Fruit fly (Drosophila melanogaster) whole organism, embryonic: ENCODE data around the gene MBD-like.
A peak's percentile ranks its signal among the peaks of the same experiment; 100 is the strongest.

Experiments used
- CG11247 ChIP-seq: fragments of 200-800 bp; sonication (Bioruptor generic); IDR thresholded peaks from 2 replicates; pipeline ENCODE4 v1.3.6; 2022; ENCODE audit warnings: missing biosample characterization, missing genetic modification characterization
- CG11398 ChIP-seq: fragments of 200-800 bp; sonication (Bioruptor generic); optimal IDR thresholded peaks from 2 replicates; lab custom pipeline; 2016; ENCODE audit warnings: missing biosample characterization, missing genetic modification characterization
- CG11456 ChIP-seq: fragments of 200-800 bp; sonication (Bioruptor generic); IDR thresholded peaks from 3 replicates; pipeline ENCODE4 v1.3.6; 2022; ENCODE audit warnings: missing biosample characterization, missing genetic modification characterization
- CG1233 ChIP-seq: fragments of 200-800 bp; sonication (Bioruptor generic); optimal IDR thresholded peaks from 4 replicates; lab custom pipeline; 2018; ENCODE audit warnings: missing biosample characterization, mild to moderate bottlenecking, missing genetic modification characterization
- CG12769 ChIP-seq: fragments of 200-800 bp; sonication (Bioruptor generic); optimal IDR thresholded peaks from 2 replicates; lab custom pipeline; 2019; ENCODE audit warnings: missing biosample characterization, mild to moderate bottlenecking, missing genetic modification characterization, moderate library complexity
- CG15073 ChIP-seq: fragments of 200-800 bp; sonication (Bioruptor generic); optimal IDR thresholded peaks from 2 replicates; lab custom pipeline; 2016; ENCODE audit warnings: missing biosample characterization, missing genetic modification characterization
- CG1529 ChIP-seq: fragments of 200-800 bp; sonication (Bioruptor generic); optimal IDR thresholded peaks from 3 replicates; lab custom pipeline; 2018; ENCODE audit warnings: missing biosample characterization, missing genetic modification characterization
- CG15479 ChIP-seq: fragments of 200-800 bp; sonication (Bioruptor generic); optimal IDR thresholded peaks from 3 replicates; lab custom pipeline; 2019; ENCODE audit warnings: missing biosample characterization, mild to moderate bottlenecking, missing genetic modification characterization, moderate library complexity
- CG17328 ChIP-seq: fragments of 200-800 bp; sonication (Bioruptor generic); IDR thresholded peaks from 2 replicates; pipeline ENCODE4 v1.3.6; 2022; ENCODE audit warnings: missing biosample characterization, missing genetic modification characterization
- CG17385 ChIP-seq: fragments of 200-800 bp; sonication (Bioruptor generic); optimal IDR thresholded peaks from 3 replicates; lab custom pipeline; 2018; ENCODE audit warnings: missing biosample characterization, mild to moderate bottlenecking, missing genetic modification characterization
- CG18619 ChIP-seq: fragments of 200-800 bp; sonication (Bioruptor generic); optimal IDR thresholded peaks from 3 replicates; lab custom pipeline; 2017; ENCODE audit warnings: missing biosample characterization, mild to moderate bottlenecking, missing genetic modification characterization
- CG2116 ChIP-seq: fragments of 200-800 bp; sonication (Bioruptor generic); optimal IDR thresholded peaks from 3 replicates; lab custom pipeline; 2018; ENCODE audit warnings: missing biosample characterization, mild to moderate bottlenecking, missing genetic modification characterization
- CG2199 ChIP-seq: fragments of 200-800 bp; sonication (Bioruptor generic); IDR thresholded peaks from 3 replicates; pipeline ENCODE4 v1.3.6; 2022; ENCODE audit warnings: missing biosample characterization, missing genetic modification characterization
- CG5180 ChIP-seq: fragments of 200-800 bp; sonication (Bioruptor generic); optimal IDR thresholded peaks from 3 replicates; lab custom pipeline; 2017; ENCODE audit warnings: missing biosample characterization, missing genetic modification characterization, mild to moderate bottlenecking, moderate library complexity, missing genetic modification reagents
- CG7786 ChIP-seq: fragments of 200-800 bp; sonication (Bioruptor generic); optimal IDR thresholded peaks from 2 replicates; lab custom pipeline; 2016; ENCODE audit warnings: missing biosample characterization, missing genetic modification characterization
- CG7963 ChIP-seq: fragments of 200-800 bp; sonication (Bioruptor generic); IDR thresholded peaks from 3 replicates; pipeline ENCODE4 v1.3.6; 2022; ENCODE audit warnings: missing biosample characterization, missing genetic modification characterization; ENCODE audit not compliant: partially characterized antibody
- CG8478 ChIP-seq: fragments of >200 bp; optimal IDR thresholded peaks from 2 replicates; lab custom pipeline; 2018
- CG9932 ChIP-seq: fragments of 200-800 bp; sonication (Bioruptor generic); IDR thresholded peaks from 2 replicates; pipeline ENCODE4 v1.3.6; 2022; ENCODE audit warnings: missing biosample characterization, missing genetic modification characterization
- Chrac-16 ChIP-seq: fragments of 200-800 bp; sonication (Bioruptor generic); optimal IDR thresholded peaks from 3 replicates; lab custom pipeline; 2016; ENCODE audit warnings: missing biosample characterization, missing genetic modification characterization
- Fer1 ChIP-seq: fragments of 200-800 bp; sonication (Bioruptor generic); optimal IDR thresholded peaks from 2 replicates; lab custom pipeline; 2017; ENCODE audit warnings: missing biosample characterization, mild to moderate bottlenecking, missing genetic modification characterization
- Fer3 ChIP-seq: fragments of 200-800 bp; sonication (Bioruptor generic); optimal IDR thresholded peaks from 2 replicates; lab custom pipeline; 2018; ENCODE audit warnings: missing biosample characterization, mild to moderate bottlenecking, missing genetic modification characterization, moderate library complexity
- H2.0 ChIP-seq: fragments of 200-800 bp; sonication (Bioruptor generic); IDR thresholded peaks from 2 replicates; pipeline ENCODE4 v1.3.6; 2022; ENCODE audit warnings: missing biosample characterization, missing genetic modification characterization
- HHEX ChIP-seq: fragments of 200-800 bp; sonication (Bioruptor generic); optimal IDR thresholded peaks from 3 replicates; lab custom pipeline; 2017; ENCODE audit warnings: missing biosample characterization, mild to moderate bottlenecking, missing genetic modification characterization, missing genetic modification reagents
- HmgZ ChIP-seq: fragments of 200-800 bp; sonication (Bioruptor generic); optimal IDR thresholded peaks from 2 replicates; lab custom pipeline; 2018; ENCODE audit warnings: missing biosample characterization, mild to moderate bottlenecking, missing genetic modification characterization
- Lpt ChIP-seq: fragments of >200 bp; optimal IDR thresholded peaks from 2 replicates; lab custom pipeline; 2018; ENCODE audit warnings: missing biosample characterization, missing genetic modification characterization
- Myb ChIP-seq: fragments of 200-800 bp; sonication (Bioruptor generic); optimal IDR thresholded peaks from 2 replicates; lab custom pipeline; 2016; ENCODE audit warnings: missing biosample characterization, missing genetic modification characterization
- NC2α ChIP-seq: fragments of 200-800 bp; sonication (Bioruptor generic); optimal IDR thresholded peaks from 2 replicates; lab custom pipeline; 2016; ENCODE audit warnings: missing biosample characterization, missing genetic modification characterization
- Nf-YA ChIP-seq: fragments of 200-800 bp; sonication (Bioruptor generic); IDR thresholded peaks from 2 replicates; pipeline ENCODE4 v1.3.6; 2022; ENCODE audit warnings: missing biosample characterization, missing genetic modification characterization
- Poxn ChIP-seq: fragments of 200-800 bp; sonication (Bioruptor generic); IDR thresholded peaks from 2 replicates; pipeline ENCODE4 v1.3.6; 2022; ENCODE audit warnings: missing biosample characterization, missing genetic modification characterization
- Sox100B ChIP-seq: fragments of 200-800 bp; sonication (Bioruptor generic); optimal IDR thresholded peaks from 3 replicates; lab custom pipeline; 2018; ENCODE audit warnings: missing biosample characterization, mild to moderate bottlenecking, missing genetic modification characterization
- Spps ChIP-seq: fragments of 200-800 bp; sonication (Bioruptor generic); optimal IDR thresholded peaks from 2 replicates; lab custom pipeline; 2018; ENCODE audit warnings: missing biosample characterization, mild to moderate bottlenecking, missing genetic modification characterization
- aop ChIP-seq: fragments of 200-800 bp; sonication (Bioruptor generic); IDR thresholded peaks from 2 replicates; pipeline ENCODE4 v1.3.6; 2022; ENCODE audit warnings: missing biosample characterization, missing genetic modification characterization
- eve ChIP-seq, 2 experiments: fragments of >200 bp; optimal IDR thresholded peaks; 2 replicates each; lab custom pipeline; 2017; ENCODE audit warnings: missing biosample characterization in 2 of 2, missing genetic modification characterization in 2 of 2
- ewg ChIP-seq: fragments of 200-800 bp; sonication (Bioruptor generic); optimal IDR thresholded peaks from 3 replicates; lab custom pipeline; 2017; ENCODE audit warnings: mild to moderate bottlenecking, missing biosample characterization, missing genetic modification reagents, missing genetic modification characterization
- gsb ChIP-seq: fragments of 200-800 bp; sonication (Bioruptor generic); IDR thresholded peaks from 2 replicates; pipeline ENCODE4 v1.3.6; 2022; ENCODE audit warnings: missing biosample characterization, missing genetic modification characterization
- gt ChIP-seq: fragments of 200-800 bp; sonication (Bioruptor generic); IDR thresholded peaks from 2 replicates; pipeline ENCODE4 v1.3.6; 2022; ENCODE audit warnings: missing biosample characterization, missing genetic modification characterization
- ham ChIP-seq: fragments of 200-800 bp; sonication (Bioruptor generic); IDR thresholded peaks from 2 replicates; pipeline ENCODE4 v1.3.6; 2022; ENCODE audit warnings: missing biosample characterization, missing genetic modification characterization
- hbn ChIP-seq: fragments of 200-800 bp; sonication (Bioruptor generic); IDR thresholded peaks from 2 replicates; pipeline ENCODE4 v1.3.6; 2022; ENCODE audit warnings: missing biosample characterization, missing genetic modification characterization; ENCODE audit not compliant: partially characterized antibody
- hth ChIP-seq: fragments of >200 bp; optimal IDR thresholded peaks from 2 replicates; lab custom pipeline; 2017; ENCODE audit warnings: inconsistent platforms
- knrl ChIP-seq: fragments of 200-800 bp; sonication (Bioruptor generic); IDR thresholded peaks from 3 replicates; pipeline ENCODE4 v1.3.6; 2022; ENCODE audit warnings: missing biosample characterization, missing genetic modification characterization; ENCODE audit not compliant: partially characterized antibody
- onecut ChIP-seq: fragments of 200-800 bp; sonication (Bioruptor generic); IDR thresholded peaks from 2 replicates; pipeline ENCODE4 v1.3.6; 2022; ENCODE audit warnings: missing biosample characterization, missing genetic modification characterization
- repo ChIP-seq: fragments of 200-800 bp; sonication (Bioruptor generic); optimal IDR thresholded peaks from 2 replicates; lab custom pipeline; 2016; ENCODE audit warnings: missing biosample characterization, missing genetic modification characterization
- sd ChIP-seq: fragments of 200-800 bp; sonication (Bioruptor generic); optimal IDR thresholded peaks from 3 replicates; lab custom pipeline; 2018; ENCODE audit warnings: missing biosample characterization, mild to moderate bottlenecking, missing genetic modification characterization, moderate library complexity
- seq ChIP-seq: fragments of 200-800 bp; sonication (Bioruptor generic); IDR thresholded peaks from 2 replicates; pipeline ENCODE4 v1.3.6; 2022; ENCODE audit warnings: missing biosample characterization, missing genetic modification characterization
- shn ChIP-seq: fragments of 200-800 bp; sonication (Bioruptor generic); optimal IDR thresholded peaks from 3 replicates; lab custom pipeline; 2016; ENCODE audit warnings: missing biosample characterization, missing genetic modification characterization
- slbo ChIP-seq: fragments of 200-800 bp; sonication (Bioruptor generic); IDR thresholded peaks from 2 replicates; pipeline ENCODE4 v1.3.6; 2022; ENCODE audit warnings: missing biosample characterization, missing genetic modification characterization
- toy ChIP-seq: fragments of 200-800 bp; sonication (Bioruptor generic); IDR thresholded peaks from 2 replicates; pipeline ENCODE4 v1.3.6; 2022; ENCODE audit warnings: missing biosample characterization, missing genetic modification characterization
- ttk ChIP-seq: fragments of 200-800 bp; sonication (Bioruptor generic); IDR thresholded peaks from 2 replicates; pipeline ENCODE4 v2.1.2; 2022; ENCODE audit warnings: missing biosample characterization, missing genetic modification characterization
- twi ChIP-seq: fragments of 200-800 bp; optimal IDR thresholded peaks from 2 replicates; lab custom pipeline; 2019; ENCODE audit warnings: missing biosample characterization, mild to moderate bottlenecking, missing genetic modification characterization, moderate library complexity
- zfh1 ChIP-seq: fragments of 200-800 bp; sonication (Bioruptor generic); IDR thresholded peaks from 3 replicates; pipeline ENCODE4 v1.3.6; 2022; ENCODE audit warnings: missing biosample characterization, missing genetic modification characterization

Gene MBD-like

DNA sequence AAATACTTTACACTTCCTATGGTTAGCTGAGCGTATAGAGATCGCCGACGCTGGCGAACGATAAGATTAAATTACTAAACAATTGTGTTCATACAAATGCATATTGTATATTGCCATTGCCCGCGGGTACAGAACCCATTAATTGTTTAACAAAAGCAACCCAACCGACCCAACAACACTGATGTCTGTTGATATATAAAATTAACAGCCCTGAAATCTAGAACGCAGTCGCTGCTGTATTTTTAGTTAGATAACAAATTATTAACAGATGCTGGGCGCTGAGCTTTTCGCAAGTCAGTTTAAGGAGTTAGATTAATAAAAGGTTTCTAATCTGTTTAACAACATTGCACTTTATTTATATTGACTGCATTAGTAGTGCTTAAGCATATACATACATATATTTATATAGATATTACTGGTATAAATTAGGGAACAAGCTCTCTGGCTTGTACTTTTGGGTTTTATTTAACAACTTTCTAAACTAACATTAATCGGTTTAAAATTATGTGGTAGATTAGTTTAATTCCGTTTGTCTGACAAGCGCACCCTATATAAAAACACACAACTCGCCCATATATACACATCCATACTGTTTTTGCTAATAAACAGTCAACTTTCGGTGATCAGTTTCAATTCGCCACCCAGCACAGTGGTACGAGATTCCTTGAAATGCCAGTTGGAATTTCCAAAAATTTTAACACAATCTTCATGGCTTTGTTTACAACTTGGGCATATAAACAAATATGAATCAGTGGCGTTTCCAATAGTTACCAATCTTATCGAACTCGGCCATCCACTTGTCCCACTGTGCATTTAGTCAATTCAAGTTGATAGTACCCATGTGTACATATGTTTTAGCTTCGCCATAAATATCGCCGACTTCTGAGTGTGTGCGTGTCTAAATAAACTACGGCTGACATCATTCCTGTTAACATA, 31.4 kb upstream of the MBD-like start (continued):
- TF ChIP-seq Fer1 (GFP tag; lab: Kevin White, UChicago), result peak; percentile 95
- TF ChIP-seq CG2199 (GFP tag; lab: Robert Waterston, UW), result peak; percentile 90
- TF ChIP-seq CG11398 (GFP tag; lab: Kevin White, UChicago), result peak; percentile 67
- TF ChIP-seq CG11247, result peak; percentile 93
- TF ChIP-seq Fer3 (tag; lab: Kevin White, UChicago), result peak; percentile 95
- TF ChIP-seq Myb, result peak; percentile 77
- peak; percentile 94 for TF ChIP-seq CG12769 (tag; lab: Kevin White, UChicago)
- peak; percentile 64; the same call in 1 of the 2 replicates for TF ChIP-seq Poxn (GFP tag; lab: Robert Waterston, UW)
- TF ChIP-seq ttk, result peak; percentile 82
- TF ChIP-seq CG18619 (GFP tag; lab: Kevin White, UChicago), result peak; percentile 67
- no peak for TF ChIP-seq ewg (GFP tag; lab: Kevin White, UChicago)
- peak; percentile 84 for TF ChIP-seq toy (GFP tag; lab: Robert Waterston, UW)
- 0 out of 2 replicates have a peak, but pooled peaks have one; percentile 24 for TF ChIP-seq aop (GFP tag; lab: Robert Waterston, UW)
- peak; percentile 83 for TF ChIP-seq shn
- no peak for TF ChIP-seq CG8478 (lab: Kevin White, UChicago)
- peak; percentile 89 for TF ChIP-seq CG1233 (GFP tag; lab: Kevin White, UChicago)
- peak; percentile 69 for TF ChIP-seq Sox100B (GFP tag; lab: Kevin White, UChicago)
- no peak for TF ChIP-seq hth (lab: Kevin White, UChicago)
- TF ChIP-seq CG7963 (GFP tag; lab: Robert Waterston, UW), result no peak
- peak; percentile 52 for TF ChIP-seq CG5180 (GFP tag; lab: Kevin White, UChicago)
- TF ChIP-seq Lpt (GFP tag; lab: Kevin White, UChicago), result no peak
- TF ChIP-seq sd (tag; lab: Kevin White, UChicago), result peak; percentile 85
- TF ChIP-seq ham (GFP tag; lab: Robert Waterston, UW), result peak; percentile 68; the same call in 1 of the 2 replicates
- peak; percentile 57 for TF ChIP-seq Spps
- TF ChIP-seq eve (GFP tag; optimal IDR thresholded peaks at IDR 0.05; lab: Kevin White, UChicago), result no peak
- peak; percentile 25 for TF ChIP-seq CG2116 (GFP tag; lab: Kevin White, UChicago)
- TF ChIP-seq repo (GFP tag; lab: Kevin White, UChicago), result peak; percentile 90
- peak; percentile 4 for TF ChIP-seq CG15073
- TF ChIP-seq gt (GFP tag; lab: Robert Waterston, UW), result no peak
- peak; percentile 93 for TF ChIP-seq CG11456 (GFP tag; lab: Robert Waterston, UW)
- peak; percentile 72 for TF ChIP-seq seq
- peak; percentile 93 for TF ChIP-seq slbo
- peak; percentile 87 for TF ChIP-seq CG7786 (GFP tag; lab: Kevin White, UChicago)
- TF ChIP-seq Chrac-16 (GFP tag; lab: Kevin White, UChicago), result peak; percentile 72
- TF ChIP-seq zfh1 (GFP tag; lab: Robert Waterston, UW), result peak; percentile 91
- TF ChIP-seq CG17385 (GFP tag; lab: Kevin White, UChicago), result peak; percentile 77
- TF ChIP-seq CG17328 (GFP tag; lab: Robert Waterston, UW), result peak; percentile 76
- no peak for TF ChIP-seq twi (tag; lab: Kevin White, UChicago)
- TF ChIP-seq gsb (GFP tag; lab: Robert Waterston, UW), result peak; percentile 90
- peak; percentile 12 for TF ChIP-seq CG1529 (GFP tag; lab: Kevin White, UChicago)
- peak; percentile 21 for TF ChIP-seq NC2α (GFP tag; lab: Kevin White, UChicago)
- peak; percentile 91 for TF ChIP-seq CG9932 (GFP tag; lab: Robert Waterston, UW)
- peak; percentile 78 for TF ChIP-seq onecut
- TF ChIP-seq Nf-YA (GFP tag; lab: Robert Waterston, UW), result peak; percentile 79
- peak; percentile 21; the same call in 1 of the 3 replicates for TF ChIP-seq knrl (GFP tag; lab: Robert Waterston, UW)
- no peak for TF ChIP-seq CG15479 (GFP tag; lab: Kevin White, UChicago)
- TF ChIP-seq H2.0 (GFP tag; lab: Robert Waterston, UW), result peak; percentile 82
- no peak for TF ChIP-seq hbn (GFP tag; lab: Robert Waterston, UW)
- TF ChIP-seq HHEX, result peak; percentile 93
- TF ChIP-seq HmgZ, result peak; percentile 90
